Fruit fly (Drosophila melanogaster) whole organism, embryonic: ENCODE measurements around the gene CG32645.
A peak's percentile ranks its signal among the peaks of the same experiment; 100 is the strongest.

ENCODE experiments used
- Abd-B ChIP-seq: fragments of 200-800 bp; sonication (Bioruptor generic); optimal IDR thresholded peaks from 2 replicates; lab custom pipeline; 2018; ENCODE audit warnings: missing biosample characterization, mild to moderate bottlenecking, missing genetic modification characterization, moderate library complexity
- Atf-2 ChIP-seq: fragments of 200-800 bp; sonication (Bioruptor generic); optimal IDR thresholded peaks from 2 replicates; lab custom pipeline; 2016; ENCODE audit warnings: missing biosample characterization, missing genetic modification characterization
- Atf3 ChIP-seq: fragments of 200-800 bp; sonication (Bioruptor generic); optimal IDR thresholded peaks from 3 replicates; lab custom pipeline; 2016; ENCODE audit warnings: missing biosample characterization, missing genetic modification characterization
- Blimp-1 ChIP-seq: fragments of 200-800 bp; sonication (Bioruptor generic); optimal IDR thresholded peaks from 3 replicates; lab custom pipeline; 2018; ENCODE audit warnings: missing biosample characterization, missing genetic modification characterization, mild to moderate bottlenecking, moderate library complexity, missing genetic modification reagents
- CG10959 ChIP-seq: fragments of 200-800 bp; sonication (Bioruptor generic); IDR thresholded peaks from 2 replicates; pipeline ENCODE4 v1.3.6; 2022; ENCODE audit warnings: missing biosample characterization, missing genetic modification characterization
- CG10979 ChIP-seq: fragments of 200-800 bp; sonication (Bioruptor generic); optimal IDR thresholded peaks from 2 replicates; lab custom pipeline; 2018; ENCODE audit warnings: missing biosample characterization, mild to moderate bottlenecking, missing genetic modification characterization, moderate library complexity
- CG11695 ChIP-seq: fragments of 200-800 bp; sonication (Bioruptor generic); IDR thresholded peaks from 3 replicates; pipeline ENCODE4 v1.3.6; 2022; ENCODE audit warnings: missing biosample characterization, missing genetic modification characterization
- CG11696 ChIP-seq: fragments of 200-800 bp; sonication (Bioruptor generic); IDR thresholded peaks from 2 replicates; pipeline ENCODE4 v1.3.6; 2022; ENCODE audit warnings: missing biosample characterization, missing genetic modification characterization
- CG13624 ChIP-seq: fragments of 200-800 bp; sonication (Bioruptor generic); optimal IDR thresholded peaks from 2 replicates; lab custom pipeline; 2016; ENCODE audit warnings: missing biosample characterization, missing genetic modification characterization
- CG14050 ChIP-seq: fragments of 200-800 bp; sonication (Bioruptor generic); IDR thresholded peaks from 3 replicates; pipeline ENCODE4 v1.3.6; 2022; ENCODE audit warnings: missing biosample characterization, missing genetic modification characterization
- CG14667 ChIP-seq: fragments of 200-800 bp; sonication (Bioruptor generic); IDR thresholded peaks from 2 replicates; pipeline ENCODE4 v1.3.6; 2022; ENCODE audit warnings: missing biosample characterization, missing genetic modification characterization
- CG15601 ChIP-seq: fragments of 200-800 bp; sonication (Bioruptor generic); optimal IDR thresholded peaks from 3 replicates; lab custom pipeline; 2019; ENCODE audit warnings: missing biosample characterization, mild to moderate bottlenecking, missing genetic modification characterization, moderate library complexity
- CG16863 ChIP-seq: fragments of 200-800 bp; sonication (Bioruptor generic); optimal IDR thresholded peaks from 3 replicates; lab custom pipeline; 2016; ENCODE audit warnings: missing biosample characterization, missing genetic modification characterization
- CG17361 ChIP-seq: fragments of 200-800 bp; sonication (Bioruptor generic); IDR thresholded peaks from 3 replicates; pipeline ENCODE4 v1.3.6; 2022; ENCODE audit warnings: missing biosample characterization, missing genetic modification characterization
- CG17385 ChIP-seq: fragments of 200-800 bp; sonication (Bioruptor generic); optimal IDR thresholded peaks from 3 replicates; lab custom pipeline; 2018; ENCODE audit warnings: missing biosample characterization, mild to moderate bottlenecking, missing genetic modification characterization
- CG17829 ChIP-seq: fragments of 200-800 bp; optimal IDR thresholded peaks from 2 replicates; lab custom pipeline; 2019; ENCODE audit warnings: missing biosample characterization, mild to moderate bottlenecking, missing genetic modification characterization, moderate library complexity
- CG2202 ChIP-seq: fragments of 200-800 bp; sonication (Bioruptor generic); optimal IDR thresholded peaks from 2 replicates; lab custom pipeline; 2018; ENCODE audit warnings: missing biosample characterization, mild to moderate bottlenecking, missing genetic modification characterization
- CG2712 ChIP-seq: fragments of 200-800 bp; optimal IDR thresholded peaks from 3 replicates; lab custom pipeline; 2019; ENCODE audit warnings: missing biosample characterization, mild to moderate bottlenecking, missing genetic modification characterization, moderate library complexity
- CG3407 ChIP-seq: fragments of 200-800 bp; sonication (Bioruptor generic); optimal IDR thresholded peaks from 2 replicates; lab custom pipeline; 2018; ENCODE audit warnings: missing biosample characterization, mild to moderate bottlenecking, missing genetic modification characterization
- CG42726 ChIP-seq: fragments of 200-800 bp; sonication (Bioruptor generic); IDR thresholded peaks from 2 replicates; pipeline ENCODE4 v1.3.6; 2022; ENCODE audit warnings: missing biosample characterization, missing genetic modification characterization; ENCODE audit not compliant: partially characterized antibody
- CG6854 ChIP-seq: fragments of 200-800 bp; sonication (Bioruptor generic); optimal IDR thresholded peaks from 3 replicates; lab custom pipeline; 2017; ENCODE audit warnings: missing biosample characterization, mild to moderate bottlenecking, missing genetic modification characterization
- CG7786 ChIP-seq: fragments of 200-800 bp; sonication (Bioruptor generic); optimal IDR thresholded peaks from 2 replicates; lab custom pipeline; 2016; ENCODE audit warnings: missing biosample characterization, missing genetic modification characterization
- CG8089 ChIP-seq: fragments of 200-800 bp; sonication (Bioruptor generic); optimal IDR thresholded peaks from 3 replicates; lab custom pipeline; 2016; ENCODE audit warnings: missing biosample characterization, missing genetic modification characterization
- CG8924 ChIP-seq: fragments of 200-800 bp; optimal IDR thresholded peaks from 3 replicates; lab custom pipeline; 2019; ENCODE audit warnings: missing biosample characterization, mild to moderate bottlenecking, missing genetic modification characterization, moderate library complexity
- Camta ChIP-seq: fragments of 200-800 bp; sonication (Bioruptor generic); optimal IDR thresholded peaks from 2 replicates; lab custom pipeline; 2016; ENCODE audit warnings: missing biosample characterization, missing genetic modification characterization
- Dll ChIP-seq: fragments of 200-800 bp; sonication (Bioruptor generic); IDR thresholded peaks from 4 replicates; pipeline ENCODE4 v1.3.6; 2022; ENCODE audit warnings: missing biosample characterization, missing genetic modification characterization; ENCODE audit not compliant: partially characterized antibody
- Drgx ChIP-seq: fragments of 200-800 bp; sonication (Bioruptor generic); IDR thresholded peaks from 2 replicates; pipeline ENCODE4 v1.3.6; 2022; ENCODE audit warnings: missing biosample characterization, missing genetic modification characterization
- ERR ChIP-seq: fragments of 200-800 bp; sonication (Bioruptor generic); optimal IDR thresholded peaks from 2 replicates; lab custom pipeline; 2016; ENCODE audit warnings: missing biosample characterization, missing genetic modification characterization
- Eip74EF ChIP-seq, 2 experiments: fragments of 200-800 bp in 1 of 2; fragments of >200 bp in 1 of 2; sonication (Bioruptor generic) in 1 of 2; optimal IDR thresholded peaks; 2 replicates each; lab custom pipeline; 2017 to 2019; ENCODE audit warnings: missing biosample characterization in 2 of 2, missing genetic modification characterization in 2 of 2, mild to moderate bottlenecking in 1 of 2, moderate library complexity in 1 of 2
- Hr51 ChIP-seq, 2 experiments: fragments of 200-800 bp; sonication (Bioruptor generic); optimal IDR thresholded peaks; 2 replicates in 1 of 2; 3 replicates in 1 of 2; lab custom pipeline; 2016 to 2018; ENCODE audit warnings: missing biosample characterization in 2 of 2, missing genetic modification characterization in 2 of 2, mild to moderate bottlenecking in 1 of 2, moderate library complexity in 1 of 2
- Med ChIP-seq: fragments of 200-800 bp; sonication (Bioruptor generic); peaks from one replicate; lab custom pipeline; 2016; ENCODE audit warnings: missing biosample characterization, missing genetic modification characterization, mild to moderate bottlenecking, inconsistent platforms, moderate library complexity
- NC2α ChIP-seq: fragments of 200-800 bp; sonication (Bioruptor generic); optimal IDR thresholded peaks from 2 replicates; lab custom pipeline; 2016; ENCODE audit warnings: missing biosample characterization, missing genetic modification characterization
- NC2β ChIP-seq: fragments of 200-800 bp; sonication (Bioruptor generic); optimal IDR thresholded peaks from 2 replicates; lab custom pipeline; 2016; ENCODE audit warnings: missing biosample characterization, missing genetic modification characterization
- Pdp1 ChIP-seq, 2 experiments: fragments of 200-800 bp; sonication (Bioruptor generic); optimal IDR thresholded peaks; 3 replicates each; lab custom pipeline; 2016; ENCODE audit warnings: missing biosample characterization in 2 of 2, missing genetic modification characterization in 2 of 2, mild to moderate bottlenecking in 1 of 2, moderate library complexity in 1 of 2
- Sox100B ChIP-seq: fragments of 200-800 bp; sonication (Bioruptor generic); optimal IDR thresholded peaks from 3 replicates; lab custom pipeline; 2018; ENCODE audit warnings: missing biosample characterization, mild to moderate bottlenecking, missing genetic modification characterization
- Trl ChIP-seq, 3 experiments: fragments of >200 bp in 2 of 3; fragments of 200-800 bp in 1 of 3; sonication (Bioruptor generic) in 1 of 3; optimal IDR thresholded peaks; 2 replicates in 1 of 3; 3 replicates in 2 of 3; lab custom pipeline; 2016 to 2017; ENCODE audit warnings: missing biosample characterization in 1 of 3, missing genetic modification characterization in 1 of 3
- ase ChIP-seq: fragments of 200-800 bp; sonication (Bioruptor generic); IDR thresholded peaks from 3 replicates; pipeline ENCODE4 v1.3.6; 2022; ENCODE audit warnings: missing biosample characterization, missing genetic modification characterization
- bab2 ChIP-seq: fragments of 200-800 bp; sonication (Bioruptor generic); optimal IDR thresholded peaks from 2 replicates; lab custom pipeline; 2016; ENCODE audit warnings: missing biosample characterization, missing genetic modification characterization
- bsh ChIP-seq, 2 experiments: fragments of 200-800 bp; sonication (Bioruptor generic); optimal IDR thresholded peaks; 2 replicates each; lab custom pipeline; 2017 to 2018; ENCODE audit warnings: mild to moderate bottlenecking in 2 of 2, missing biosample characterization in 2 of 2, missing genetic modification characterization in 2 of 2, moderate library complexity in 1 of 2
- crol ChIP-seq: fragments of 200-800 bp; sonication (Bioruptor generic); IDR thresholded peaks from 2 replicates; pipeline ENCODE4 v1.3.6; 2022; ENCODE audit warnings: missing biosample characterization, missing genetic modification characterization
- crp ChIP-seq, 2 experiments: fragments of 200-800 bp; sonication (Bioruptor generic); optimal IDR thresholded peaks; 2 replicates in 1 of 2; 3 replicates in 1 of 2; lab custom pipeline; 2017; ENCODE audit warnings: missing biosample characterization in 2 of 2, missing genetic modification characterization in 2 of 2, mild to moderate bottlenecking in 1 of 2, moderate library complexity in 1 of 2
- fd3F ChIP-seq: fragments of 200-800 bp; sonication (Bioruptor generic); optimal IDR thresholded peaks from 2 replicates; lab custom pipeline; 2018; ENCODE audit warnings: missing biosample characterization, mild to moderate bottlenecking, missing genetic modification characterization, moderate library complexity
- maf-S ChIP-seq: fragments of 200-800 bp; sonication (Bioruptor generic); optimal IDR thresholded peaks from 2 replicates; lab custom pipeline; 2016; ENCODE audit warnings: missing biosample characterization, missing genetic modification characterization
- onecut ChIP-seq: fragments of 200-800 bp; sonication (Bioruptor generic); IDR thresholded peaks from 2 replicates; pipeline ENCODE4 v1.3.6; 2022; ENCODE audit warnings: missing biosample characterization, missing genetic modification characterization
- twi ChIP-seq: fragments of 200-800 bp; optimal IDR thresholded peaks from 2 replicates; lab custom pipeline; 2019; ENCODE audit warnings: missing biosample characterization, mild to moderate bottlenecking, missing genetic modification characterization, moderate library complexity
- tx ChIP-seq: fragments of 200-800 bp; sonication (Bioruptor generic); optimal IDR thresholded peaks from 2 replicates; lab custom pipeline; 2016; ENCODE audit warnings: missing biosample characterization, missing genetic modification characterization
- vvl ChIP-seq: fragments of 200-800 bp; sonication (Bioruptor generic); IDR thresholded peaks from 2 replicates; pipeline ENCODE4 v1.3.6; 2022; ENCODE audit warnings: missing biosample characterization, missing genetic modification characterization

Gene CG32645

DNA sequence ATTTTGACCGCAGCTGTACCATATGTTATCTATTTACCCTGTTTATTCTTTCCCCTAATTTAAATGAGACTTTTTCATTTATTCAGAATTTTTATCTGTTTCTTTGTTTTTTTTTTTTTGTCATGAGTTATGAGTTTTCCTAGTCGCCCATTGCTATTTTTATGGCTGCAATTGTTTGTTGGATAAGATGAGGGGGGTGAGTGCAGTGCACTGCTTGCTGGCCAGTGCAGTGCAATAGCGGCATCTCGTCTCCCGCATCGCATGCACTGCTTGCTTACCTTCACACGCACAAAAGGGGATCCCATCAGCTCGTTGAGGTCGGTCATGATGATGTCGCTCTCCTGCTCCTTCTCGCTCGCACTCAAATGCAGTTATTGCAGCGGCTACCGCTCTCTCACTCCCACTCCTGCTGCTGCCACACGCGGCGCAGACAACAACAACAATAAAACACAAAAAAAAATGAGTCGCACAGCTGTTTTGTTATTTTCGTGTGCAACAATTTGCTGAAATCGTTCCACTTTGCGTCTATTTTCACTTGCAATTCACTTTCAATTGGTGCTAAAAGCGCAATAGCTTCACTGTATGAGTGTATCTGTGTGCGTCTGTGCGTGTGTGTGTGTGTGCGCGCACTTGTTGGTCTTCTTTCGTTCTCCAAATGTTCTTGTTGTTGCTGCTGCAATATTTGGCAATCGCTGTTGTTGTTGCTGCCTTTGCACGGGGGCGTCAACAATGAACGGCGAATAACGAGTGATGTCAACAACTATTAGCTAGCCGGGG, 10.8 kb upstream of the CG32645 start:
- peak; percentile 34; the same call in 1 of the 2 replicates for TF ChIP-seq CG14667 (GFP tag; lab: Robert Waterston, UW)
- TF ChIP-seq NC2α: peak; percentile 31
- TF ChIP-seq Atf3: peak; percentile 33
- no peak for TF ChIP-seq CG15601
- TF ChIP-seq bsh (GFP tag; optimal IDR thresholded peaks at IDR 0.05; lab: Kevin White, UChicago): peak in 1 of 2 experiments; percentile 58
- TF ChIP-seq maf-S (GFP tag; lab: Kevin White, UChicago): no peak
- TF ChIP-seq CG10979 (tag; lab: Kevin White, UChicago): peak; percentile 49
- TF ChIP-seq CG42726 (GFP tag; lab: Robert Waterston, UW): 0 out of 2 replicates have a peak, but pooled peaks have one; percentile 7
- peak; percentile 23 for TF ChIP-seq tx (GFP tag; lab: Kevin White, UChicago)
- TF ChIP-seq Trl (optimal IDR thresholded peaks at IDR 0.05; lab: Kevin White, UChicago): peak in 1 of 2 experiments; percentile 20
- peak; percentile 1 for TF ChIP-seq Trl (GFP tag; optimal IDR thresholded peaks at IDR 0.05; lab: Kevin White, UChicago)
- TF ChIP-seq vvl: peak; percentile 72
- peak; percentile 34 for TF ChIP-seq Atf-2 (GFP tag; lab: Kevin White, UChicago)
- no peak for TF ChIP-seq CG6854 (GFP tag; lab: Kevin White, UChicago)
- peak; percentile 84 for TF ChIP-seq Blimp-1 (GFP tag; lab: Kevin White, UChicago)
- no peak for TF ChIP-seq Abd-B (GFP tag; lab: Kevin White, UChicago)
- TF ChIP-seq CG8924 (tag; lab: Kevin White, UChicago): peak; percentile 37
- peak; percentile 95 for TF ChIP-seq CG11696 (GFP tag; lab: Robert Waterston, UW)
- no peak for TF ChIP-seq CG13624
- TF ChIP-seq fd3F (GFP tag; lab: Kevin White, UChicago): no peak
- TF ChIP-seq crol (GFP tag; lab: Robert Waterston, UW): peak; percentile 89
- TF ChIP-seq CG8089 (GFP tag; lab: Kevin White, UChicago): peak; percentile 24
- TF ChIP-seq CG10959 (GFP tag; lab: Robert Waterston, UW): no peak
- TF ChIP-seq onecut (GFP tag; lab: Robert Waterston, UW): 0 out of 2 replicates have a peak, but pooled peaks have one; percentile 18
- peak in 1 of 2 experiments; percentile 54 for TF ChIP-seq Pdp1 (GFP tag; optimal IDR thresholded peaks at IDR 0.05; lab: Kevin White, UChicago)
- TF ChIP-seq CG17829: peak; percentile 34
- TF ChIP-seq Med: peak; percentile 76
- no peak for TF ChIP-seq Dll (GFP tag; lab: Robert Waterston, UW)
- peak; percentile 32 for TF ChIP-seq CG2202 (tag; lab: Kevin White, UChicago)
- peak; percentile 33 for TF ChIP-seq Sox100B (GFP tag; lab: Kevin White, UChicago)
- TF ChIP-seq CG14050: 0 out of 3 replicates have a peak, but pooled peaks have one; percentile 20
- no peak for TF ChIP-seq crp (GFP tag; optimal IDR thresholded peaks at IDR 0.05; lab: Kevin White, UChicago)
- TF ChIP-seq ase: peak; percentile 46; the same call in 1 of the 3 replicates
- peak; percentile 3 for TF ChIP-seq CG3407 (GFP tag; lab: Kevin White, UChicago)
- TF ChIP-seq Camta (GFP tag; lab: Kevin White, UChicago): peak; percentile 43
- TF ChIP-seq Hr51 (GFP tag; optimal IDR thresholded peaks at IDR 0.05; lab: Kevin White, UChicago): peak in 1 of 2 experiments; percentile 23
- TF ChIP-seq Drgx: peak; percentile 47; the same call in 1 of the 2 replicates
- 0 out of 3 replicates have a peak, but pooled peaks have one; percentile 17 for TF ChIP-seq CG17361
- TF ChIP-seq Eip74EF (GFP tag; optimal IDR thresholded peaks at IDR 0.05; lab: Kevin White, UChicago): peak in 1 of 2 experiments; percentile 15
- TF ChIP-seq CG2712 (tag; lab: Kevin White, UChicago): peak; percentile 44
- TF ChIP-seq CG16863 (GFP tag; lab: Kevin White, UChicago): peak; percentile 66
- peak; percentile 19 for TF ChIP-seq bab2 (GFP tag; lab: Kevin White, UChicago)
- TF ChIP-seq NC2β (GFP tag; lab: Kevin White, UChicago): peak; percentile 51
- peak; percentile 23 for TF ChIP-seq CG17385
- no peak for TF ChIP-seq CG7786
- peak; percentile 36; the same call in 1 of the 3 replicates for TF ChIP-seq CG11695
- TF ChIP-seq ERR (GFP tag; lab: Kevin White, UChicago): no peak
- TF ChIP-seq twi (tag; lab: Kevin White, UChicago): peak; percentile 27
